Fruit fly (Drosophila melanogaster): Measurements from ENCODE around the gene CG33116.

DNA sequence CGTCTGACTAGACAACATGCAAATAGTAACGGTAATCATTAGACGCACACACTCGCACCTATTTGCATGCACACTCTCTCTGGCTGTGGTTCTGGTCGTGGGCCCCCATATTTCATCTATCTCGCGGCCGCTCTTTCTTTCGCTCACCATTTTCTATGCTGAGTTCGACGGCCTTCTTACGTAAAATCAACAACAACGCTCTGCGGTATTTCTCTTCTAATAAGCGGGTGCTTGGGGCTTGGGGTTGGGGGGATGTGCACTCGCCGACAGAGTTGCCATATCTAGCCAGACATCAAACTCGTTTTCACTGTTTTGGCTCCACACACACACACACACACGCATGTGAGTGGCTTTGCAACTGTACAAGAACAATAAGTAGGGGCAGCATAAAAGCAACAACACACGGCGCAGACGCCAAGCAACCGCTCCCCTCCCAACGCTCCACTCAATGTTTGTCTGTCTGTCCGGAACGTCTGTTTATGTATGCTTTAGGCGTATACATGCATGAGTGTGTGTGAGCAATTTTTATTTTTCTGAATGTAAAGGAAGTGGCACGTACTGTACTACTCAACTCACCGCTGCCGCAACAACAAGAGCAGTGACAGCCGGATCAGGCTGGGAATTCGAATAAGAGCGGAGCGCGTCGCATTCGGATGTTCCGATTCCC lies 41.8 kb downstream of the CG33116 start:
- no peak for TF ChIP-seq CG9139 (GFP tag; optimal IDR thresholded peaks at IDR 0.05)
- TF ChIP-seq Hr4 (GFP tag; optimal IDR thresholded peaks at IDR 0.05): no peak
- TF ChIP-seq net (GFP tag; optimal IDR thresholded peaks at IDR 0.05): no peak
- no peak for TF ChIP-seq Blimp-1 (GFP tag; optimal IDR thresholded peaks at IDR 0.05)
- no peak for TF ChIP-seq cyc (GFP tag; optimal IDR thresholded peaks at IDR 0.05)
- no peak for TF ChIP-seq CG6792 (GFP tag; optimal IDR thresholded peaks at IDR 0.05)
- no peak for TF ChIP-seq dsx (GFP tag; optimal IDR thresholded peaks at IDR 0.05; ENCODE audit: poor library complexity, severe bottlenecking)
- no peak for TF ChIP-seq Sox102F (GFP tag; optimal IDR thresholded peaks at IDR 0.05)
- no peak for TF ChIP-seq CG6808 (GFP tag; optimal IDR thresholded peaks at IDR 0.05)
- no peak for TF ChIP-seq fd85E (GFP tag; optimal IDR thresholded peaks at IDR 0.05)
